Worm (Caenorhabditis elegans) whole organism, midembryonic: ENCODE measurements around the gene W01G7.4.

Experiments
- T22C8.4 ChIP-seq: fragments of 200-800 bp; sonication (Bioruptor generic); IDR thresholded peaks from 2 replicates; pipeline ENCODE4 v1.3.6; 2022; ENCODE audit warnings: missing genetic modification characterization, missing compliant biosample characterization
- cog-1 ChIP-seq: sonication (generic microtip); optimal IDR thresholded peaks from 2 replicates; lab custom pipeline; 2016; ENCODE audit warnings: missing genetic modification characterization, missing compliant biosample characterization
- flt-1 ChIP-seq: fragments of 200-800 bp; sonication (Bioruptor generic); IDR thresholded peaks from 2 replicates; pipeline ENCODE4 v1.3.6; 2022; ENCODE audit warnings: missing genetic modification characterization, missing compliant biosample characterization
- klf-2 ChIP-seq: fragments of 200-800 bp; sonication (Bioruptor generic); conservative IDR thresholded peaks from 2 replicates; pipeline ENCODE4 v1.3.6; 2022; ENCODE audit warnings: missing genetic modification reagents, missing genetic modification characterization, missing compliant biosample characterization
- med-1 ChIP-seq: sonication (generic microtip); optimal IDR thresholded peaks from 2 replicates; lab custom pipeline; 2017; ENCODE audit warnings: missing genetic modification characterization, mild to moderate bottlenecking, missing compliant biosample characterization, antibody characterized with exemption, missing genetic modification reagents; ENCODE audit not compliant: insufficient read depth
- ref-1 ChIP-seq: fragments of 200-800 bp; sonication (Bioruptor generic); conservative IDR thresholded peaks from 2 replicates; pipeline ENCODE4 v1.3.6; 2022; ENCODE audit warnings: missing genetic modification reagents, missing genetic modification characterization, missing compliant biosample characterization
- tab-1 ChIP-seq: fragments of 200-800 bp; sonication (Bioruptor generic); IDR thresholded peaks from 2 replicates; pipeline ENCODE4 v1.3.6; 2022; ENCODE audit warnings: missing genetic modification characterization, missing compliant biosample characterization
- ztf-23 ChIP-seq: fragments of 200-800 bp; sonication (Bioruptor generic); IDR thresholded peaks from 2 replicates; pipeline ENCODE4 v1.3.6; 2022; ENCODE audit warnings: missing genetic modification reagents, missing genetic modification characterization, missing compliant biosample characterization
- ztf-29 ChIP-seq: fragments of 200-800 bp; sonication (Bioruptor generic); IDR thresholded peaks from 2 replicates; pipeline ENCODE4 v1.3.6; 2022; ENCODE audit warnings: missing genetic modification reagents, missing genetic modification characterization, missing compliant biosample characterization

Gene W01G7.4

ce11 chrII:14049097-14049496, 11.4 kb upstream of the W01G7.4 start:
- TF ChIP-seq ztf-23 (no peak), T22C8.4 (no peak), med-1 (GFP tag; lab: Kevin White, UChicago) (no peak), cog-1 (tag; lab: Kevin White, UChicago) (no peak), klf-2 (GFP tag; lab: Robert Waterston, UW) (no peak), tab-1 (no peak), flt-1 (GFP tag; lab: Robert Waterston, UW) (no peak), ztf-29 (GFP tag; lab: Robert Waterston, UW) (no peak), ref-1 (GFP tag; lab: Robert Waterston, UW) (no peak)

- TF ChIP-seq T22C8.4, result no peak
Observed at ce11 chrII:14050506-14050905, 10.0 kb upstream of the W01G7.4 start.

ce11 chrII:14051474-14051934, 9.0 kb upstream of the W01G7.4 start:
- TF ChIP-seq klf-2 (GFP tag; lab: Robert Waterston, UW), result no peak
- no peak for TF ChIP-seq cog-1 (tag; lab: Kevin White, UChicago)

- TF ChIP-seq flt-1 (GFP tag; lab: Robert Waterston, UW) (no peak), ztf-23 (no peak), med-1 (GFP tag; lab: Kevin White, UChicago) (no peak), ref-1 (GFP tag; lab: Robert Waterston, UW) (no peak), klf-2 (GFP tag; lab: Robert Waterston, UW) (no peak), tab-1 (no peak), T22C8.4 (no peak), ztf-29 (GFP tag; lab: Robert Waterston, UW) (no peak), cog-1 (tag; lab: Kevin White, UChicago) (no peak)
Observed at ce11 chrII:14052204-14052603, 8.3 kb upstream of the W01G7.4 start, which contains the start of gene daf-5. Gene daf-5 (minus strand): TSS chrII:14052304.

ce11 chrII:14053141-14053540, 7.4 kb upstream of the W01G7.4 start:
- TF ChIP-seq cog-1 (tag; lab: Kevin White, UChicago), result no peak
- no peak for TF ChIP-seq T22C8.4
- TF ChIP-seq tab-1, result no peak
- TF ChIP-seq ztf-29 (GFP tag; lab: Robert Waterston, UW), result no peak
- TF ChIP-seq klf-2 (GFP tag; lab: Robert Waterston, UW), result no peak
- TF ChIP-seq ref-1 (GFP tag; lab: Robert Waterston, UW), result no peak

- no peak for TF ChIP-seq ztf-29 (GFP tag; lab: Robert Waterston, UW)
- no peak for TF ChIP-seq flt-1 (GFP tag; lab: Robert Waterston, UW)
Observed at ce11 chrII:14055717-14056116, 4.8 kb upstream of the W01G7.4 start.

ce11 chrII:14059767-14060166, 772 bp upstream of the W01G7.4 start, which contains the start of gene rpb-11:
Gene rpb-11 (plus strand): TSS chrII:14060085.
- TF ChIP-seq T22C8.4, result no peak
- peak; percentile 61; the same call in 1 of the 2 replicates for TF ChIP-seq klf-2 (GFP tag; lab: Robert Waterston, UW)
- TF ChIP-seq flt-1 (GFP tag; lab: Robert Waterston, UW), result peak; percentile 82
- no peak for TF ChIP-seq ztf-29 (GFP tag; lab: Robert Waterston, UW)
- TF ChIP-seq med-1 (GFP tag; lab: Kevin White, UChicago), result peak; percentile 53
- peak; percentile 78 for TF ChIP-seq cog-1 (tag; lab: Kevin White, UChicago)
- TF ChIP-seq tab-1, result peak; percentile 71
- no peak for TF ChIP-seq ref-1 (GFP tag; lab: Robert Waterston, UW)
- 0 out of 2 replicates have a peak, but pooled peaks have one; percentile 10 for TF ChIP-seq ztf-23

- no peak for TF ChIP-seq med-1 (GFP tag; lab: Kevin White, UChicago)
- TF ChIP-seq tab-1, result no peak
- no peak for TF ChIP-seq ref-1 (GFP tag; lab: Robert Waterston, UW)
- no peak for TF ChIP-seq ztf-23
- TF ChIP-seq ztf-29 (GFP tag; lab: Robert Waterston, UW), result no peak
- no peak for TF ChIP-seq flt-1 (GFP tag; lab: Robert Waterston, UW)
- TF ChIP-seq cog-1 (tag; lab: Kevin White, UChicago), result no peak
- no peak for TF ChIP-seq klf-2 (GFP tag; lab: Robert Waterston, UW)
- TF ChIP-seq T22C8.4, result no peak
Observed at ce11 chrII:14060885-14061284, 346 bp downstream of the W01G7.4 start.

ce11 chrII:14063044-14063500, 2.5 kb downstream of the W01G7.4 start, which contains the start of gene lem-2:
Gene lem-2 (plus strand): TSS chrII:14063450.
- TF ChIP-seq ztf-23, result peak; percentile 84
- peak; percentile 70 for TF ChIP-seq flt-1 (GFP tag; lab: Robert Waterston, UW)
- TF ChIP-seq ref-1 (GFP tag; lab: Robert Waterston, UW), result no peak
- no peak for TF ChIP-seq ztf-29 (GFP tag; lab: Robert Waterston, UW)
- no peak; the same call in 1 of the 2 replicates for TF ChIP-seq T22C8.4
- peak; percentile 58 for TF ChIP-seq klf-2 (GFP tag; lab: Robert Waterston, UW)
- no peak for TF ChIP-seq tab-1
- TF ChIP-seq cog-1 (tag; lab: Kevin White, UChicago), result peak; percentile 94
- no peak for TF ChIP-seq med-1 (GFP tag; lab: Kevin White, UChicago)

- no peak for TF ChIP-seq tab-1
- TF ChIP-seq klf-2 (GFP tag; lab: Robert Waterston, UW), result no peak
- TF ChIP-seq ref-1 (GFP tag; lab: Robert Waterston, UW), result no peak
- no peak for TF ChIP-seq med-1 (GFP tag; lab: Kevin White, UChicago)
- no peak for TF ChIP-seq ztf-23
- no peak for TF ChIP-seq T22C8.4
- no peak for TF ChIP-seq cog-1 (tag; lab: Kevin White, UChicago)
- no peak for TF ChIP-seq ztf-29 (GFP tag; lab: Robert Waterston, UW)
- TF ChIP-seq flt-1 (GFP tag; lab: Robert Waterston, UW), result no peak
Observed at ce11 chrII:14064051-14064450, 3.5 kb downstream of the W01G7.4 start.
